Fruit fly (Drosophila melanogaster) whole organism, wandering third instar larva: ENCODE data around the gene anne.

Source experiments
- Abd-B ChIP-seq: fragments of >200 bp; optimal IDR thresholded peaks from 2 replicates; lab custom pipeline; 2017; ENCODE audit warnings: missing biosample characterization, missing genetic modification characterization
- CG9705 ChIP-seq: fragments of 200-800 bp; sonication (Bioruptor generic); optimal IDR thresholded peaks from 2 replicates; lab custom pipeline; 2018; ENCODE audit warnings: missing biosample characterization, mild to moderate bottlenecking, missing genetic modification characterization
- Dfd ChIP-seq: fragments of >200 bp; optimal IDR thresholded peaks from 2 replicates; lab custom pipeline; 2017; ENCODE audit warnings: missing biosample characterization, missing genetic modification characterization
- Dif ChIP-seq: fragments of 200-275, 200-300 bp; sonication (Bioruptor generic); optimal IDR thresholded peaks from 2 replicates; lab custom pipeline; 2018; ENCODE audit warnings: missing biosample characterization, missing genetic modification characterization; ENCODE audit not compliant: partially characterized antibody
- GATAd ChIP-seq: sonication (Bioruptor generic); optimal IDR thresholded peaks from 2 replicates; lab custom pipeline; 2016; ENCODE audit warnings: missing biosample characterization, missing genetic modification characterization
- HLH106 ChIP-seq: fragments of 200-800 bp; optimal IDR thresholded peaks from 3 replicates; lab custom pipeline; 2019; ENCODE audit warnings: missing biosample characterization, mild to moderate bottlenecking, missing genetic modification characterization, moderate library complexity
- Hnf4 ChIP-seq: fragments of 200-800 bp; sonication (Bioruptor generic); optimal IDR thresholded peaks from 2 replicates; lab custom pipeline; 2016; ENCODE audit warnings: missing biosample characterization, mild to moderate bottlenecking, missing genetic modification characterization
- Hr78 ChIP-seq: fragments of >200 bp; optimal IDR thresholded peaks from 2 replicates; lab custom pipeline; 2017; ENCODE audit warnings: missing biosample characterization, missing genetic modification characterization
- Hr83 ChIP-seq: fragments of 200-300 bp; sonication (Bioruptor generic); optimal IDR thresholded peaks from 2 replicates; lab custom pipeline; 2016; ENCODE audit warnings: missing biosample characterization, mild to moderate bottlenecking, missing genetic modification characterization, moderate library complexity; ENCODE audit not compliant: poor library complexity, severe bottlenecking
- Jra ChIP-seq: sonication (Bioruptor generic); optimal IDR thresholded peaks from 2 replicates; lab custom pipeline; 2016; ENCODE audit warnings: missing biosample characterization, missing genetic modification characterization
- Myc ChIP-seq: fragments of >200 bp; optimal IDR thresholded peaks from 2 replicates; lab custom pipeline; 2017
- N ChIP-seq: fragments of >200 bp; optimal IDR thresholded peaks from 2 replicates; lab custom pipeline; 2018; ENCODE audit warnings: missing biosample characterization, missing external identifiers, missing genetic modification characterization
- Rel ChIP-seq, 2 experiments: fragments of 200-800 bp; sonication (Bioruptor generic) in 1 of 2; optimal IDR thresholded peaks; 2 replicates in 1 of 2; 3 replicates in 1 of 2; lab custom pipeline; 2016 to 2019; ENCODE audit warnings: mild to moderate bottlenecking in 2 of 2, missing biosample characterization in 2 of 2, missing genetic modification characterization in 2 of 2, moderate library complexity in 1 of 2
- Vsx2 ChIP-seq: fragments of 200-300, 225-300 bp; sonication (Bioruptor generic); optimal IDR thresholded peaks from 2 replicates; lab custom pipeline; 2018; ENCODE audit warnings: missing biosample characterization, missing genetic modification characterization; ENCODE audit not compliant: partially characterized antibody
- br ChIP-seq: fragments of 200-800 bp; sonication (Bioruptor generic); optimal IDR thresholded peaks from 2 replicates; lab custom pipeline; 2016; ENCODE audit warnings: missing biosample characterization, missing genetic modification characterization
- brk ChIP-seq: fragments of 200-800 bp; sonication (Bioruptor generic); optimal IDR thresholded peaks from 2 replicates; lab custom pipeline; 2016; ENCODE audit warnings: missing biosample characterization, mild to moderate bottlenecking, missing genetic modification characterization
- dl ChIP-seq, 2 experiments: fragments of 175-275, 200-275 bp in 1 of 2; fragments of 200-275 bp in 1 of 2; sonication (Bioruptor generic); optimal IDR thresholded peaks; lab custom pipeline; 2018; ENCODE audit warnings: mild to moderate bottlenecking in 2 of 2, missing biosample characterization in 2 of 2, missing genetic modification characterization in 2 of 2, moderate library complexity in 2 of 2; ENCODE audit not compliant: partially characterized antibody in 2 of 2, insufficient read depth in 1 of 2
- dsf ChIP-seq: sonication (Bioruptor generic); optimal IDR thresholded peaks from 2 replicates; lab custom pipeline; 2016; ENCODE audit warnings: missing biosample characterization, missing genetic modification characterization, borderline replicate concordance
- ey ChIP-seq: fragments of 200-800 bp; sonication (Bioruptor generic); optimal IDR thresholded peaks from 2 replicates; lab custom pipeline; 2016; ENCODE audit warnings: missing biosample characterization, missing genetic modification characterization
- foxo ChIP-seq, 2 experiments: fragments of 200-800 bp; sonication (Bioruptor generic); optimal IDR thresholded peaks; 2 replicates in 1 of 2; 3 replicates in 1 of 2; lab custom pipeline; 2016 to 2017; ENCODE audit warnings: missing biosample characterization in 2 of 2, missing genetic modification characterization in 2 of 2
- h ChIP-seq: fragments of 200-800 bp; sonication (Bioruptor generic); optimal IDR thresholded peaks from 3 replicates; lab custom pipeline; 2016; ENCODE audit warnings: missing biosample characterization, mild to moderate bottlenecking, missing genetic modification characterization
- jim ChIP-seq: fragments of 175-275, 200-325 bp; sonication (Bioruptor generic); optimal IDR thresholded peaks from 2 replicates; lab custom pipeline; 2016; ENCODE audit warnings: missing biosample characterization, mild to moderate bottlenecking, missing genetic modification characterization
- lola ChIP-seq: fragments of >200 bp; optimal IDR thresholded peaks from 2 replicates; lab custom pipeline; 2017; ENCODE audit warnings: missing biosample characterization, missing genetic modification characterization
- pan ChIP-seq: fragments of >200 bp; optimal IDR thresholded peaks from 2 replicates; lab custom pipeline; 2017
- psq ChIP-seq: fragments of 200-800 bp; sonication (Bioruptor generic); optimal IDR thresholded peaks from 3 replicates; lab custom pipeline; 2017; ENCODE audit warnings: missing biosample characterization, mild to moderate bottlenecking, missing genetic modification characterization, moderate library complexity
- rgr ChIP-seq: fragments of 200-800 bp; sonication (Bioruptor generic); optimal IDR thresholded peaks from 3 replicates; lab custom pipeline; 2016; ENCODE audit warnings: missing biosample characterization, mild to moderate bottlenecking, missing genetic modification characterization
- sv ChIP-seq: fragments of 200-800 bp; sonication (Bioruptor generic); optimal IDR thresholded peaks from 3 replicates; lab custom pipeline; 2016; ENCODE audit warnings: missing biosample characterization, missing genetic modification characterization
- tai ChIP-seq: sonication (Bioruptor generic); optimal IDR thresholded peaks from 2 replicates; lab custom pipeline; 2016; ENCODE audit warnings: missing biosample characterization, missing genetic modification characterization
- woc ChIP-seq: sonication (Bioruptor generic); optimal IDR thresholded peaks from 2 replicates; lab custom pipeline; 2016; ENCODE audit warnings: missing biosample characterization, mild to moderate bottlenecking, missing genetic modification characterization

Gene anne

DNA sequence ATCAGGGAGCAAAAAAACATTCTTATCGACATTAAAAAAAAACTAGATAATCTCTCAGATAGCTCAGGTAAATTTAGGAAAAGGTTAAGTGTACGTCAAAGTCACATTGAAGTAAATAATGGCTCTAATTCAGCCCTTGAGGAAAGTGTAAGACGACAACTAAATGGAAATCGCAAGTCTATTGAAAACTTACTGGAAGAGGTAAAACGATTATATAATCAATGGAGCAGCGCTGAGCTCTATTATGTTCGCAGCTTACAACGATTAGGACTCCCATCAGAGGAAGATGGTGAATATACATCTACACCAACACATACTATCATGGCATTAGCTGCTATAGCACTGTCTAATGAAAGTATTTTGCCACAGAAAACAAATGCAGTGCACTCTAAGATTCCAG, 40.0 kb upstream of the anne start:
- TF ChIP-seq Dfd (GFP tag; lab: Kevin White, UChicago) (no peak), tai (GFP tag; lab: Kevin White, UChicago) (no peak), CG9705 (GFP tag; lab: Kevin White, UChicago) (no peak), Jra (GFP tag; lab: Kevin White, UChicago) (no peak), h (no peak), dsf (GFP tag; lab: Kevin White, UChicago) (no peak), lola (GFP tag; lab: Kevin White, UChicago) (no peak), dl (GFP tag; optimal IDR thresholded peaks at IDR 0.05; lab: Kevin White, UChicago; ENCODE audit: insufficient read depth in 1 of 2, partially characterized antibody in 2 of 2) (no peak), Abd-B (GFP tag; lab: Kevin White, UChicago) (no peak), jim (GFP tag; lab: Kevin White, UChicago) (no peak), brk (no peak), Hnf4 (GFP tag; lab: Kevin White, UChicago) (no peak), Hr83 (GFP tag; lab: Kevin White, UChicago) (no peak), foxo (GFP tag; optimal IDR thresholded peaks at IDR 0.05; lab: Kevin White, UChicago) (no peak), Dif (GFP tag; lab: Kevin White, UChicago) (no peak), pan (lab: Kevin White, UChicago) (no peak), Myc (lab: Kevin White, UChicago) (no peak), GATAd (GFP tag; lab: Kevin White, UChicago) (no peak), Rel (GFP tag; optimal IDR thresholded peaks at IDR 0.05; lab: Kevin White, UChicago) (no peak), Rel (tag; optimal IDR thresholded peaks at IDR 0.05; lab: Kevin White, UChicago) (no peak)

DNA sequence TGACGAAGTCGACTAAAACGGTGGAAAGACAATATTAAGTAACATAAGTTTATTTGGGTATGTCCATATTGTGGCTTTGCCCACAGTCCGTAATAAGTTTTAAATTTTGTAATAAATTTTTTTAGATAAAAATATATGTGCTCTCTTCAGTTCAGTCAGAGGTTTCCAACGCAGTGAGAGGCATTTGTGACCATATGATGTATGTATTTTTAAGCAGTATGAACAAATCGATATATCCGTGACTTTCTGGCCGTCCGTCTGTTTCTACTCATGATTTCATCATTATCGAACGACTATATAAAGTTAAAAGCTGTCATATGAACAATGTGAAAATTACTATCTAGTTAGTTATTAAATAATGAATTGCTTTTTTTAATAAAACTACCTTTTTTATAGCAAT, 29.9 kb upstream of the anne start:
- TF ChIP-seq dsf (GFP tag; lab: Kevin White, UChicago) (no peak), HLH106 (tag; lab: Kevin White, UChicago) (no peak), rgr (GFP tag; lab: Kevin White, UChicago) (no peak), h (no peak), Vsx2 (GFP tag; lab: Kevin White, UChicago) (no peak), tai (GFP tag; lab: Kevin White, UChicago) (no peak), psq (no peak), jim (GFP tag; lab: Kevin White, UChicago) (no peak), ey (GFP tag; lab: Kevin White, UChicago) (no peak), N (GFP tag; lab: Kevin White, UChicago) (no peak), GATAd (GFP tag; lab: Kevin White, UChicago) (no peak), woc (no peak), dl (GFP tag; optimal IDR thresholded peaks at IDR 0.05; lab: Kevin White, UChicago; ENCODE audit: insufficient read depth in 1 of 2, partially characterized antibody in 2 of 2) (no peak), lola (GFP tag; lab: Kevin White, UChicago) (no peak), br (GFP tag; lab: Kevin White, UChicago) (no peak), Dfd (GFP tag; lab: Kevin White, UChicago) (no peak), foxo (GFP tag; optimal IDR thresholded peaks at IDR 0.05; lab: Kevin White, UChicago) (no peak), Rel (GFP tag; optimal IDR thresholded peaks at IDR 0.05; lab: Kevin White, UChicago) (no peak), Rel (tag; optimal IDR thresholded peaks at IDR 0.05; lab: Kevin White, UChicago) (no peak)

DNA sequence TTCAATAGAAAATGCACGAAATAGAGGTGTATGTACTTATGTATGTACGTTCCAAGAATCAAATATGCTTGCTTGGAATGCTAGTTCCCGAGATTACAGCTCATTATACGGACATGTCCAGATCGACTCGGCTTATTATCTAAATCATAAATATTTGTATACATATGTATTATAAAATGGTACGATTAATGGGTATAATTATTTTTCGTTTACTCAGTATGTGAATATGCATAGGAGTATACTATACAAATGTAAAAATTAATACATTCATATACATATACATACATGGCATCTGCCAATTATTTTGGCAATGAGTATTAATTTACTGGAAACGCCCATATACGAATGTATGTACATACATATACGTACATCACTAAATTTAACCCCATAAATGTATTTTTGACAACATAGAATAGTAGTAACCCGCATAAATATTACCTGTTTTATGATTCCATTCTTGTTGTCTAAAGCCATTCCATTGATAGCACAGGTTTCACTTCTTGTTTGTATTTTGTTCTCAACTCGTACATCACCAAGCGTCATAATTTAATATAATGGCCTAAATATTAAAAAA, 3.0 kb upstream of the anne start:
- TF ChIP-seq brk (peak; percentile 36), Rel (GFP tag; optimal IDR thresholded peaks at IDR 0.05; lab: Kevin White, UChicago) (no peak), Rel (tag; optimal IDR thresholded peaks at IDR 0.05; lab: Kevin White, UChicago) (no peak)

DNA sequence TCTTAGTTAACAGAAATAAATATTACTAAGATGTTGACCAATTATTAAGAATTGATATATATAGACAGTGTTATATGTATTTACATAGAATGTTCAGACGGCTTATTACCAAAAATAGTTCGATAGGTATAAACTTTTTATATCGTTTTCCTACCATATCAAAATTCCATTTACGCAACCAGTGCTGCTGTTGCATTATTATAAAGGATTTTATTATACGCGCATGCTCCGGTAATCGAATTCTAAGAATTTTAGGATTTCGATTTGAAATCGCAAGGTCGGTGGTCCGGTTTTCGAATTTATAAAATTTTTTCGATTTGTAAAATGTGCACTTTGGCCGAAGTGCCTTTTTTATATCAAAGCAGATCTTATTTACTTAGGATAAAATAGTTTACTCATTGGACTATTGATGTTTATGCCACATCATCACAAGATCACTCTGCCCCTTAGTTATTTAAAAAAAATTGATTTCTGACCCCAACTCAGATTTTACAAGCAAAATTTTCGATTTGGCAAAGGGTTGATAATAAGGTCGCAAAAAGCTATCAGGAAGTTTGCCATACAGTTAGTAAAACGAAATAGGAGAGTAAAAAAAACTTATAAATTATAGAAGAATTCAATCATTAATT, 2.3 kb upstream of the anne start, which contains the start of gene Ank:
TSS of gene Ank (minus strand) at position 206 of the 629 bp plus-strand sequence.
- TF ChIP-seq N (GFP tag; lab: Kevin White, UChicago), result peak; percentile 54
- TF ChIP-seq sv, result no peak
- peak; percentile 28 for TF ChIP-seq woc
- TF ChIP-seq psq, result no peak
- TF ChIP-seq rgr (GFP tag; lab: Kevin White, UChicago), result no peak
- peak; percentile 56 for TF ChIP-seq Hr78
- no peak for TF ChIP-seq Hr83 (GFP tag; lab: Kevin White, UChicago)
